Fruit fly (Drosophila melanogaster): Measurements from ENCODE around the gene CG13001.

CG13001 gene

dm6 chrX:16967415-16967814 is 24.7 kb upstream of the CG13001 start:
- TF ChIP-seq dmrt93B (GFP tag; optimal IDR thresholded peaks at IDR 0.05), result peak; percentile 26
- TF ChIP-seq Hr78 (GFP tag; optimal IDR thresholded peaks at IDR 0.05), result no peak
- TF ChIP-seq pan (optimal IDR thresholded peaks at IDR 0.05), result no peak
- no peak for TF ChIP-seq Abd-B (GFP tag; optimal IDR thresholded peaks at IDR 0.05)
- TF ChIP-seq CrebA (GFP tag; optimal IDR thresholded peaks at IDR 0.05; ENCODE audit: borderline replicate concordance), result no peak
- TF ChIP-seq brk (GFP tag; optimal IDR thresholded peaks at IDR 0.05), result no peak
- peak in 1 of 2 experiments; percentile 64 for TF ChIP-seq foxo (GFP tag; optimal IDR thresholded peaks at IDR 0.05)
- peak; percentile 44 for TF ChIP-seq CG9705 (GFP tag; optimal IDR thresholded peaks at IDR 0.05)
- no peak for TF ChIP-seq dsf (GFP tag; optimal IDR thresholded peaks at IDR 0.05; ENCODE audit: borderline replicate concordance)
- TF ChIP-seq Myc (optimal IDR thresholded peaks at IDR 0.05), result no peak
- peak; percentile 20 for TF ChIP-seq Dif (GFP tag; optimal IDR thresholded peaks at IDR 0.05; ENCODE audit: partially characterized antibody)
- TF ChIP-seq dl (GFP tag; optimal IDR thresholded peaks at IDR 0.05; ENCODE audit: insufficient read depth in 1 of 2, partially characterized antibody in 2 of 2), result no peak
- no peak for TF ChIP-seq GATAd (GFP tag; optimal IDR thresholded peaks at IDR 0.05)
- no peak for TF ChIP-seq jim (GFP tag; optimal IDR thresholded peaks at IDR 0.05)
- TF ChIP-seq CG32264 (GFP tag; optimal IDR thresholded peaks at IDR 0.05), result no peak
- TF ChIP-seq Jra (GFP tag; optimal IDR thresholded peaks at IDR 0.05), result no peak
- peak; percentile 30 for TF ChIP-seq HLH106 (tag; optimal IDR thresholded peaks at IDR 0.05)
- no peak for TF ChIP-seq sv (GFP tag; optimal IDR thresholded peaks at IDR 0.05)
- no peak for TF ChIP-seq lola (GFP tag; optimal IDR thresholded peaks at IDR 0.05)
- TF ChIP-seq Mio (GFP tag; optimal IDR thresholded peaks at IDR 0.05), result no peak
- TF ChIP-seq psq (GFP tag; optimal IDR thresholded peaks at IDR 0.05), result peak; percentile 40
- peak; percentile 56 for TF ChIP-seq OdsH (GFP tag; optimal IDR thresholded peaks at IDR 0.05)
- TF ChIP-seq usp (GFP tag; optimal IDR thresholded peaks at IDR 0.05), result no peak
- peak; percentile 71 for TF ChIP-seq Hr83 (GFP tag; optimal IDR thresholded peaks at IDR 0.05; ENCODE audit: poor library complexity, severe bottlenecking)
- no peak for TF ChIP-seq tai (GFP tag; optimal IDR thresholded peaks at IDR 0.05)
- no peak for TF ChIP-seq sage (GFP tag; optimal IDR thresholded peaks at IDR 0.05)
- peak; percentile 53 for TF ChIP-seq br (GFP tag; optimal IDR thresholded peaks at IDR 0.05)
- no peak for TF ChIP-seq Hnf4 (GFP tag; optimal IDR thresholded peaks at IDR 0.05)
- TF ChIP-seq ey (GFP tag; optimal IDR thresholded peaks at IDR 0.05), result no peak
- TF ChIP-seq h (GFP tag; optimal IDR thresholded peaks at IDR 0.05), result peak; percentile 56
- no peak for TF ChIP-seq Dfd (GFP tag; optimal IDR thresholded peaks at IDR 0.05)
- TF ChIP-seq woc (GFP tag; optimal IDR thresholded peaks at IDR 0.05), result no peak
- TF ChIP-seq fru (GFP tag; optimal IDR thresholded peaks at IDR 0.05), result peak; percentile 62
- no peak for TF ChIP-seq Vsx2 (GFP tag; optimal IDR thresholded peaks at IDR 0.05; ENCODE audit: partially characterized antibody)
- TF ChIP-seq N (GFP tag; optimal IDR thresholded peaks at IDR 0.05), result no peak
- peak; percentile 48 for TF ChIP-seq rgr (GFP tag; optimal IDR thresholded peaks at IDR 0.05)
- TF ChIP-seq Sp1 (GFP tag; optimal IDR thresholded peaks at IDR 0.05), result peak; percentile 19
- TF ChIP-seq Rel (GFP tag; optimal IDR thresholded peaks at IDR 0.05), result no peak
- no peak for TF ChIP-seq Rel (tag; optimal IDR thresholded peaks at IDR 0.05)

DNA sequence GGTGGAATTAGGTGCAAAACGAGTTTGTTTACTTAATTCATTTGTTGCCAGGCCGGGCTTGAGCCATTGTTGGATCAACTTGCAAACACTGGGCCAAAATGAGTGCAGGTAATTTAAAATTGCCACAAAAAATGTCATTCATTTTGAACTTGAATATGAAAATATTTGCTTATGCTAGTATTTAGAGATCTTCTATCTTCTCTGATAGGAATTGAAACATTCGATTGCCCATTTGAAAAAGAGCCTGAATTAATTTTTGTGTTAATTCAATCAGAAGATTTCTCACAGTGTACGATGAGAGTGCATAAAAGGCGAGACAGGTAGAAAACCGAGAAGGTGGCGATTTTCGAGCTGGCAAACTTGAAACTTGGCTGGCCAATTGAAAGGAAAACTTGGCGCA is 23.9 kb upstream of the CG13001 start:
- peak; percentile 20 for TF ChIP-seq psq (GFP tag; optimal IDR thresholded peaks at IDR 0.05)
- TF ChIP-seq Dfd (GFP tag; optimal IDR thresholded peaks at IDR 0.05), result no peak
- peak; percentile 54 for TF ChIP-seq br (GFP tag; optimal IDR thresholded peaks at IDR 0.05)
- TF ChIP-seq N (GFP tag; optimal IDR thresholded peaks at IDR 0.05), result no peak
- peak; percentile 46 for TF ChIP-seq OdsH (GFP tag; optimal IDR thresholded peaks at IDR 0.05)
- peak; percentile 31 for TF ChIP-seq Hnf4 (GFP tag; optimal IDR thresholded peaks at IDR 0.05)
- TF ChIP-seq Rel (GFP tag; optimal IDR thresholded peaks at IDR 0.05), result no peak
- no peak for TF ChIP-seq Rel (tag; optimal IDR thresholded peaks at IDR 0.05)
- peak; percentile 51 for TF ChIP-seq rgr (GFP tag; optimal IDR thresholded peaks at IDR 0.05)
- peak; percentile 59 for TF ChIP-seq ey (GFP tag; optimal IDR thresholded peaks at IDR 0.05)
- no peak for TF ChIP-seq brk (GFP tag; optimal IDR thresholded peaks at IDR 0.05)
- peak; percentile 50 for TF ChIP-seq Sp1 (GFP tag; optimal IDR thresholded peaks at IDR 0.05)
- TF ChIP-seq pan (optimal IDR thresholded peaks at IDR 0.05), result no peak
- no peak for TF ChIP-seq Jra (GFP tag; optimal IDR thresholded peaks at IDR 0.05)
- TF ChIP-seq HLH106 (tag; optimal IDR thresholded peaks at IDR 0.05), result peak; percentile 57
- TF ChIP-seq Mio (GFP tag; optimal IDR thresholded peaks at IDR 0.05), result no peak
- TF ChIP-seq jim (GFP tag; optimal IDR thresholded peaks at IDR 0.05), result no peak
- no peak for TF ChIP-seq CG32264 (GFP tag; optimal IDR thresholded peaks at IDR 0.05)
- TF ChIP-seq dmrt93B (GFP tag; optimal IDR thresholded peaks at IDR 0.05), result no peak
- TF ChIP-seq woc (GFP tag; optimal IDR thresholded peaks at IDR 0.05), result peak; percentile 34
- peak in 1 of 2 experiments; percentile 59 for TF ChIP-seq foxo (GFP tag; optimal IDR thresholded peaks at IDR 0.05)
- TF ChIP-seq tai (GFP tag; optimal IDR thresholded peaks at IDR 0.05), result no peak
- TF ChIP-seq fru (GFP tag; optimal IDR thresholded peaks at IDR 0.05), result peak; percentile 33
- peak; percentile 72 for TF ChIP-seq h (GFP tag; optimal IDR thresholded peaks at IDR 0.05)
